Worm (Caenorhabditis elegans) whole organism, L4/young adult: ENCODE measurements around the gene ilkp-1.

Experiments used
- dao-5 ChIP-seq: sonication (generic microtip); optimal IDR thresholded peaks from 2 replicates; lab custom pipeline; 2016; ENCODE audit warnings: missing genotype, missing genetic modification characterization, moderate library complexity, missing compliant biosample characterization
- him-1 ChIP-seq: sonication (generic microtip); optimal IDR thresholded peaks from 2 replicates; lab custom pipeline; 2016; ENCODE audit warnings: missing genotype, missing genetic modification reagents, missing genetic modification characterization, missing compliant biosample characterization

DNA sequence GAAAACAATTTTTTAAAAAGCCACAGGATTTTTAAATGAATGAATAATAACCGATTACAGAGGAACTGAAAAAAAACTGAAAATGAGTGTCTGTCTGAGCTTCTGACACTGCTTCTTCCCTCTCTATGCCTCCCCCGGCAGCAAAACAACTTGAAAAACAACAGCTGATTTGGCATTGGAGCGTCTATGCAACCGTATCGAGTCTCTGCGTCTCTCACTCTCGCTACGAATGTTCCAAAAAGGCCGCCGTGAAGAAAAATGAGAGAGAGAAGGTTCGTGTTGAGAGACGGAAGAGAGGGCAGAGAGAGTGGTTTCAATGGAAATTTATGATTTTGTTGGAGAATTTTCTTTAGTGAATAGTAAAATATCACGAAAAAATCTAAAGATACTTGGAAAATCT, 53.0 kb downstream of the ilkp-1 start:
- TF ChIP-seq dao-5 (tag; lab: Kevin White, UChicago): no peak
- no peak for TF ChIP-seq him-1
